Fruit fly (Drosophila melanogaster) whole organism, embryonic: ENCODE data around the gene CG15643.

Experiments used
- Aef1 ChIP-seq: fragments of 200-800 bp; sonication (Bioruptor generic); IDR thresholded peaks from 3 replicates; pipeline ENCODE4 v1.3.6; 2022; ENCODE audit warnings: missing biosample characterization, missing genetic modification characterization
- B-H1 ChIP-seq: fragments of 200-800 bp; sonication (Bioruptor generic); IDR thresholded peaks from 3 replicates; pipeline ENCODE4 v1.3.6; 2022; ENCODE audit warnings: missing biosample characterization, missing genetic modification characterization
- CG1024 ChIP-seq: fragments of 200-800 bp; sonication (Bioruptor generic); IDR thresholded peaks from 2 replicates; pipeline ENCODE4 v1.3.6; 2022; ENCODE audit warnings: missing biosample characterization, missing genetic modification characterization
- CG10543 ChIP-seq: fragments of 200-800 bp; sonication (Bioruptor generic); optimal IDR thresholded peaks from 3 replicates; lab custom pipeline; 2017; ENCODE audit warnings: missing biosample characterization, mild to moderate bottlenecking, missing genetic modification characterization, moderate library complexity
- CG11723 ChIP-seq: fragments of 200-800 bp; sonication (Bioruptor generic); optimal IDR thresholded peaks from 2 replicates; lab custom pipeline; 2017; ENCODE audit warnings: missing biosample characterization, mild to moderate bottlenecking, missing genetic modification characterization
- CG12391 ChIP-seq: fragments of 200-800 bp; sonication (Bioruptor generic); optimal IDR thresholded peaks from 3 replicates; lab custom pipeline; 2018; ENCODE audit warnings: missing biosample characterization, mild to moderate bottlenecking, missing genetic modification characterization, moderate library complexity
- CG15514 ChIP-seq: fragments of 200-800 bp; sonication (Bioruptor generic); optimal IDR thresholded peaks from 3 replicates; lab custom pipeline; 2017; ENCODE audit warnings: missing biosample characterization, missing genetic modification characterization, mild to moderate bottlenecking, moderate library complexity, missing genetic modification reagents
- CG17361 ChIP-seq: fragments of 200-800 bp; sonication (Bioruptor generic); IDR thresholded peaks from 3 replicates; pipeline ENCODE4 v1.3.6; 2022; ENCODE audit warnings: missing biosample characterization, missing genetic modification characterization
- CG2199 ChIP-seq: fragments of 200-800 bp; sonication (Bioruptor generic); IDR thresholded peaks from 3 replicates; pipeline ENCODE4 v1.3.6; 2022; ENCODE audit warnings: missing biosample characterization, missing genetic modification characterization
- CG30403 ChIP-seq: fragments of 200-800 bp; sonication (Bioruptor generic); optimal IDR thresholded peaks from 3 replicates; lab custom pipeline; 2016; ENCODE audit warnings: missing biosample characterization, missing genetic modification characterization
- CG3163 ChIP-seq: fragments of 200-800 bp; sonication (Bioruptor generic); optimal IDR thresholded peaks from 3 replicates; lab custom pipeline; 2016; ENCODE audit warnings: missing biosample characterization, missing genetic modification characterization
- CG3995 ChIP-seq: fragments of 200-800 bp; sonication (Bioruptor generic); optimal IDR thresholded peaks from 3 replicates; lab custom pipeline; 2016; ENCODE audit warnings: missing biosample characterization, missing genetic modification characterization
- CG4820 ChIP-seq: fragments of 200-800 bp; sonication (Bioruptor generic); optimal IDR thresholded peaks from 3 replicates; lab custom pipeline; 2016; ENCODE audit warnings: missing biosample characterization, missing genetic modification characterization
- CG5180 ChIP-seq: fragments of 200-800 bp; sonication (Bioruptor generic); optimal IDR thresholded peaks from 3 replicates; lab custom pipeline; 2017; ENCODE audit warnings: missing biosample characterization, missing genetic modification characterization, mild to moderate bottlenecking, moderate library complexity, missing genetic modification reagents
- CG6813 ChIP-seq: fragments of 200-800 bp; sonication (Bioruptor generic); optimal IDR thresholded peaks from 2 replicates; lab custom pipeline; 2017; ENCODE audit warnings: missing biosample characterization, missing genetic modification characterization, mild to moderate bottlenecking, moderate library complexity, missing genetic modification reagents
- CoRest ChIP-seq: fragments of 200-800 bp; sonication (Bioruptor generic); optimal IDR thresholded peaks from 3 replicates; lab custom pipeline; 2018; ENCODE audit warnings: missing biosample characterization, mild to moderate bottlenecking, missing genetic modification characterization, moderate library complexity
- D ChIP-seq, 2 experiments: fragments of 200-800 bp in 1 of 2; fragments of >200 bp in 1 of 2; sonication (Bioruptor generic) in 1 of 2; optimal IDR thresholded peaks; 2 replicates in 1 of 2; 3 replicates in 1 of 2; lab custom pipeline; 2017; ENCODE audit warnings: mild to moderate bottlenecking in 1 of 2, missing biosample characterization in 1 of 2, missing genetic modification characterization in 1 of 2, missing genetic modification reagents in 1 of 2
- Gug ChIP-seq: fragments of 200-800 bp; sonication (Bioruptor generic); IDR thresholded peaks from 4 replicates; pipeline ENCODE4 v1.3.6; 2022; ENCODE audit warnings: missing biosample characterization, missing genetic modification characterization
- Hmr ChIP-seq: fragments of 200-800 bp; sonication (Bioruptor generic); optimal IDR thresholded peaks from 3 replicates; lab custom pipeline; 2017; ENCODE audit warnings: mild to moderate bottlenecking, missing biosample characterization, missing genetic modification reagents, missing genetic modification characterization
- Hsf ChIP-seq: fragments of 200-800 bp; sonication (Bioruptor generic); optimal IDR thresholded peaks from 3 replicates; lab custom pipeline; 2016; ENCODE audit warnings: missing biosample characterization, missing genetic modification characterization
- Med ChIP-seq: fragments of 200-800 bp; sonication (Bioruptor generic); peaks from one replicate; lab custom pipeline; 2016; ENCODE audit warnings: missing biosample characterization, missing genetic modification characterization, mild to moderate bottlenecking, inconsistent platforms, moderate library complexity
- NFAT ChIP-seq: fragments of 200-800 bp; sonication (Bioruptor generic); IDR thresholded peaks from 2 replicates; pipeline ENCODE4 v1.3.6; 2022; ENCODE audit warnings: missing biosample characterization, missing genetic modification characterization
- Nf-YC ChIP-seq: fragments of 200-800 bp; optimal IDR thresholded peaks from 3 replicates; lab custom pipeline; 2019; ENCODE audit warnings: missing biosample characterization, mild to moderate bottlenecking, missing genetic modification characterization, moderate library complexity
- Opbp ChIP-seq: fragments of 200-800 bp; sonication (Bioruptor generic); IDR thresholded peaks from 3 replicates; pipeline ENCODE4 v1.3.6; 2022; ENCODE audit warnings: missing biosample characterization, missing genetic modification characterization; ENCODE audit not compliant: partially characterized antibody
- Rfx ChIP-seq: fragments of 200-800 bp; sonication (Bioruptor generic); IDR thresholded peaks from 2 replicates; pipeline ENCODE4 v1.3.6; 2022; ENCODE audit warnings: missing biosample characterization, missing genetic modification characterization
- Sin3A ChIP-seq: fragments of >200 bp; optimal IDR thresholded peaks from 2 replicates; lab custom pipeline; 2018
- Six4 ChIP-seq: fragments of 200-800 bp; sonication (Bioruptor generic); optimal IDR thresholded peaks from 2 replicates; lab custom pipeline; 2016; ENCODE audit warnings: missing biosample characterization, missing genetic modification characterization
- Trl ChIP-seq, 3 experiments: fragments of >200 bp in 2 of 3; fragments of 200-800 bp in 1 of 3; sonication (Bioruptor generic) in 1 of 3; optimal IDR thresholded peaks; 2 replicates in 1 of 3; 3 replicates in 2 of 3; lab custom pipeline; 2016 to 2017; ENCODE audit warnings: missing biosample characterization in 1 of 3, missing genetic modification characterization in 1 of 3
- Xrp1 ChIP-seq: fragments of 200-800 bp; sonication (Bioruptor generic); IDR thresholded peaks from 2 replicates; pipeline ENCODE4 v1.3.6; 2022; ENCODE audit warnings: missing biosample characterization, missing genetic modification characterization
- cas ChIP-seq: fragments of 200-800 bp; sonication (Bioruptor generic); IDR thresholded peaks from 2 replicates; pipeline ENCODE4 v1.3.6; 2022; ENCODE audit warnings: missing biosample characterization, missing genetic modification characterization
- cg ChIP-seq: fragments of 200-800 bp; sonication (Bioruptor generic); optimal IDR thresholded peaks from 3 replicates; lab custom pipeline; 2019; ENCODE audit warnings: missing biosample characterization, mild to moderate bottlenecking, missing genetic modification characterization, moderate library complexity
- dati ChIP-seq: fragments of 200-800 bp; sonication (Bioruptor generic); IDR thresholded peaks from 2 replicates; pipeline ENCODE4 v1.3.6; 2022; ENCODE audit warnings: missing biosample characterization, missing genetic modification characterization
- dmrt99B ChIP-seq: fragments of 200-800 bp; sonication (Bioruptor generic); optimal IDR thresholded peaks from 2 replicates; lab custom pipeline; 2018; ENCODE audit warnings: missing biosample characterization, mild to moderate bottlenecking, missing genetic modification characterization, moderate library complexity
- gem ChIP-seq: fragments of 200-800 bp; sonication (Bioruptor generic); optimal IDR thresholded peaks from 2 replicates; lab custom pipeline; 2019; ENCODE audit warnings: missing biosample characterization, mild to moderate bottlenecking, missing genetic modification characterization, moderate library complexity
- grau ChIP-seq: fragments of 200-800 bp; optimal IDR thresholded peaks from 3 replicates; lab custom pipeline; 2019; ENCODE audit warnings: missing biosample characterization, mild to moderate bottlenecking, missing genetic modification characterization, moderate library complexity
- knrl ChIP-seq: fragments of 200-800 bp; sonication (Bioruptor generic); IDR thresholded peaks from 3 replicates; pipeline ENCODE4 v1.3.6; 2022; ENCODE audit warnings: missing biosample characterization, missing genetic modification characterization; ENCODE audit not compliant: partially characterized antibody
- nerfin-2 ChIP-seq: fragments of 200-800 bp; sonication (Bioruptor generic); IDR thresholded peaks from 2 replicates; pipeline ENCODE4 v1.3.6; 2022; ENCODE audit warnings: missing biosample characterization, missing genetic modification characterization; ENCODE audit not compliant: partially characterized antibody
- nmo ChIP-seq: fragments of 200-800 bp; sonication (Bioruptor generic); optimal IDR thresholded peaks from 2 replicates; lab custom pipeline; 2018; ENCODE audit warnings: missing biosample characterization, mild to moderate bottlenecking, missing genetic modification characterization, moderate library complexity
- oc ChIP-seq: fragments of 200-800 bp; sonication (Bioruptor generic); optimal IDR thresholded peaks from 2 replicates; lab custom pipeline; 2018; ENCODE audit warnings: missing biosample characterization, mild to moderate bottlenecking, missing genetic modification characterization, moderate library complexity
- p53 ChIP-seq: fragments of 200-800 bp; sonication (Bioruptor generic); optimal IDR thresholded peaks from 2 replicates; lab custom pipeline; 2016; ENCODE audit warnings: missing biosample characterization, missing genetic modification characterization
- run ChIP-seq: fragments of 200-800 bp; sonication (Bioruptor generic); optimal IDR thresholded peaks from 3 replicates; lab custom pipeline; 2018; ENCODE audit warnings: missing biosample characterization, mild to moderate bottlenecking, missing genetic modification characterization
- scrt ChIP-seq: fragments of 200-800 bp; sonication (Bioruptor generic); optimal IDR thresholded peaks from 2 replicates; lab custom pipeline; 2018; ENCODE audit warnings: missing biosample characterization, mild to moderate bottlenecking, missing genetic modification characterization, moderate library complexity
- sd ChIP-seq: fragments of 200-800 bp; sonication (Bioruptor generic); optimal IDR thresholded peaks from 3 replicates; lab custom pipeline; 2018; ENCODE audit warnings: missing biosample characterization, mild to moderate bottlenecking, missing genetic modification characterization, moderate library complexity
- sens ChIP-seq: fragments of 200-800 bp; sonication (Bioruptor generic); peaks from one replicate; lab custom pipeline; 2016; ENCODE audit warnings: missing biosample characterization, missing genetic modification characterization
- sisA ChIP-seq: fragments of 200-800 bp; sonication (Bioruptor generic); IDR thresholded peaks from 2 replicates; pipeline ENCODE4 v1.3.6; 2022; ENCODE audit warnings: missing biosample characterization, missing genetic modification characterization
- slbo ChIP-seq: fragments of 200-800 bp; sonication (Bioruptor generic); IDR thresholded peaks from 2 replicates; pipeline ENCODE4 v1.3.6; 2022; ENCODE audit warnings: missing biosample characterization, missing genetic modification characterization
- unc-4 ChIP-seq: fragments of 200-800 bp; sonication (Bioruptor generic); IDR thresholded peaks from 2 replicates; pipeline ENCODE4 v1.3.6; 2022; ENCODE audit warnings: missing biosample characterization, missing genetic modification characterization; ENCODE audit not compliant: partially characterized antibody
- zf30C ChIP-seq: fragments of 200-800 bp; sonication (Bioruptor generic); optimal IDR thresholded peaks from 3 replicates; lab custom pipeline; 2018; ENCODE audit warnings: missing biosample characterization, mild to moderate bottlenecking, missing genetic modification characterization

CG15643 gene

DNA sequence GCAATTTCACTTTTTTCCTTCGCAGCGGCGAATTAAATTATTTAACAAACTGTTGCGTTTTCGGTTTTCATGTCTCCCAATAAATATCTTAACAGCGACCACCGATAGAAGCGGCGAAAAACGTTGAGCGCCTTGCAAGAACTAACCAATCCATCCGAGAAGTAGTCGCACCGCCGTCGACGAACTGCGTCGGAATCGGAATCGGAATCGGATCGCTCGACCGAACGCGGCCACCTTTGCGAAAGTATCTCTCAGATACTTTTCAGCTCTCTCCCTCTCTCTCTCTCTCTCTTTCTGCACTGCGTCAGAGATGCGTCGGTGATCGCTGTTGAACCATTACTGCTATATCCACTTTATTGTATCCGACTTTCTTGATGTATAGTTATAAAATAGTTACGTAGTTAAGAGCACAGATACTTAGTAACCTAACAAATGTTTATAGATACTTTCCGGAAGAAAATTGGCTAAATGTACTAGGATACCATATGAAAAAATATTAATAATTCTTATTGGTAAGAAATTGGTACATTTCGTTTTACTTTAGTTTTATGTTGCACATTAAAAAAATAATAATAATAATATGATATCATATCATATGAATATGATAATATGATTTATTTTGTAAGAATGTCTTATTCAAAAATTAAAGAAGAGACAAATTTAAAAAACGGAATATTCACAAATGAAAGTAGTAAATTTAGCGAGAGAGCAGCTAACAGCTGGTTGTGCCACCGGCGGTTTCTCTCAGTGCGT, 21.7 kb upstream of the CG15643 start, which contains the start of gene Chsy (continued):
- TF ChIP-seq CG3163 (GFP tag; lab: Kevin White, UChicago), result no peak
- TF ChIP-seq Hmr, result no peak
- TF ChIP-seq zf30C (GFP tag; lab: Kevin White, UChicago), result peak; percentile 93
- TF ChIP-seq CG1024 (GFP tag; lab: Robert Waterston, UW), result peak; percentile 16; the same call in 1 of the 2 replicates
- peak; percentile 10; the same call in 1 of the 3 replicates for TF ChIP-seq B-H1 (GFP tag; lab: Robert Waterston, UW)
- no peak for TF ChIP-seq Six4 (GFP tag; lab: Kevin White, UChicago)
- TF ChIP-seq scrt, result no peak
- TF ChIP-seq sisA, result no peak
- peak; percentile 69 for TF ChIP-seq CG2199 (GFP tag; lab: Robert Waterston, UW)
- peak; percentile 44 for TF ChIP-seq CoRest (tag; lab: Kevin White, UChicago)
- TF ChIP-seq CG10543 (GFP tag; lab: Kevin White, UChicago), result peak; percentile 10
- peak; percentile 31 for TF ChIP-seq CG12391 (tag; lab: Kevin White, UChicago)
- TF ChIP-seq sens (GFP tag; lab: Kevin White, UChicago), result peak; percentile 56
- no peak for TF ChIP-seq cg
- TF ChIP-seq Rfx (GFP tag; lab: Robert Waterston, UW), result peak; percentile 52
- no peak for TF ChIP-seq CG6813 (GFP tag; lab: Kevin White, UChicago)
- TF ChIP-seq Gug (GFP tag; lab: Robert Waterston, UW), result peak; percentile 49; the same call in 1 of the 4 replicates
- TF ChIP-seq CG11723 (GFP tag; lab: Kevin White, UChicago), result no peak
- TF ChIP-seq Xrp1 (GFP tag; lab: Robert Waterston, UW), result peak; percentile 56; the same call in 1 of the 2 replicates
- peak; percentile 21 for TF ChIP-seq grau
- no peak for TF ChIP-seq nerfin-2
- TF ChIP-seq sd (tag; lab: Kevin White, UChicago), result no peak
- peak; percentile 14 for TF ChIP-seq CG5180
- TF ChIP-seq CG3995 (GFP tag; lab: Kevin White, UChicago), result peak; percentile 95
- TF ChIP-seq unc-4 (GFP tag; lab: Robert Waterston, UW), result no peak
- TF ChIP-seq CG4820 (GFP tag; lab: Kevin White, UChicago), result no peak
- no peak for TF ChIP-seq Aef1 (GFP tag; lab: Robert Waterston, UW)
- TF ChIP-seq Sin3A (lab: Kevin White, UChicago), result no peak
- 0 out of 3 replicates have a peak, but pooled peaks have one; percentile 5 for TF ChIP-seq Opbp (GFP tag; lab: Robert Waterston, UW)
- TF ChIP-seq cas (GFP tag; lab: Robert Waterston, UW), result no peak
- TF ChIP-seq knrl (GFP tag; lab: Robert Waterston, UW), result no peak
- no peak for TF ChIP-seq run
- TF ChIP-seq gem (tag; lab: Kevin White, UChicago), result peak; percentile 52
- TF ChIP-seq CG17361, result peak; percentile 53; the same call in 2 of the 3 replicates
- peak; percentile 46; the same call in 1 of the 2 replicates for TF ChIP-seq NFAT
- TF ChIP-seq CG15514 (GFP tag; lab: Kevin White, UChicago), result peak; percentile 92
- TF ChIP-seq dati (GFP tag; lab: Robert Waterston, UW), result no peak
- peak; percentile 78 for TF ChIP-seq Med (GFP tag; lab: Kevin White, UChicago)
- TF ChIP-seq Hsf, result no peak
- TF ChIP-seq slbo (GFP tag; lab: Robert Waterston, UW), result peak; percentile 64
- TF ChIP-seq p53 (GFP tag; lab: Kevin White, UChicago), result no peak
- TF ChIP-seq nmo, result peak; percentile 6
- TF ChIP-seq dmrt99B (tag; lab: Kevin White, UChicago), result peak; percentile 4
- TF ChIP-seq D (optimal IDR thresholded peaks at IDR 0.05; lab: Kevin White, UChicago), result no peak
- no peak for TF ChIP-seq D (GFP tag; optimal IDR thresholded peaks at IDR 0.05; lab: Kevin White, UChicago)
- peak; percentile 79 to 80 for TF ChIP-seq Trl (optimal IDR thresholded peaks at IDR 0.05; lab: Kevin White, UChicago)
- TF ChIP-seq Trl (GFP tag; optimal IDR thresholded peaks at IDR 0.05; lab: Kevin White, UChicago), result no peak
- TF ChIP-seq oc, result no peak
- TF ChIP-seq Nf-YC (tag; lab: Kevin White, UChicago), result peak; percentile 26
- no peak for TF ChIP-seq CG30403 (GFP tag; lab: Kevin White, UChicago)
